Fruit fly (Drosophila melanogaster) whole organism, embryonic: ENCODE results near the gene Hr78.

Experiments used
- Awh ChIP-seq: fragments of 200-800 bp; sonication (Bioruptor generic); IDR thresholded peaks from 2 replicates; pipeline ENCODE4, ENCODE4 v1.3.6; 2022; ENCODE audit warnings: missing biosample characterization, missing genetic modification characterization
- BEAF-32 ChIP-seq: fragments of 200-800 bp; sonication (Bioruptor generic); optimal IDR thresholded peaks from 3 replicates; lab custom pipeline; 2017; ENCODE audit warnings: missing biosample characterization, missing genetic modification characterization, mild to moderate bottlenecking, moderate library complexity, missing genetic modification reagents
- Bgb ChIP-seq: fragments of 200-800 bp; sonication (Bioruptor generic); IDR thresholded peaks from 2 replicates; pipeline ENCODE4 v1.3.6; 2022; ENCODE audit warnings: missing biosample characterization, missing genetic modification characterization; ENCODE audit not compliant: partially characterized antibody
- CG10267 ChIP-seq: fragments of 200-800 bp; sonication (Bioruptor generic); optimal IDR thresholded peaks from 2 replicates; lab custom pipeline; 2018; ENCODE audit warnings: missing biosample characterization, mild to moderate bottlenecking, missing genetic modification characterization, moderate library complexity
- CG10543 ChIP-seq: fragments of 200-800 bp; sonication (Bioruptor generic); optimal IDR thresholded peaks from 3 replicates; lab custom pipeline; 2017; ENCODE audit warnings: missing biosample characterization, mild to moderate bottlenecking, missing genetic modification characterization, moderate library complexity
- CG12236 ChIP-seq: fragments of 200-800 bp; sonication (Bioruptor generic); optimal IDR thresholded peaks from 2 replicates; lab custom pipeline; 2016; ENCODE audit warnings: missing biosample characterization, missing genetic modification characterization
- CG12299 ChIP-seq: fragments of 200-800 bp; sonication (Bioruptor generic); optimal IDR thresholded peaks from 2 replicates; lab custom pipeline; 2018; ENCODE audit warnings: missing biosample characterization, mild to moderate bottlenecking, missing genetic modification characterization
- CG12391 ChIP-seq: fragments of 200-800 bp; sonication (Bioruptor generic); optimal IDR thresholded peaks from 3 replicates; lab custom pipeline; 2018; ENCODE audit warnings: missing biosample characterization, mild to moderate bottlenecking, missing genetic modification characterization, moderate library complexity
- CG13775 ChIP-seq: fragments of 200-800 bp; sonication (Bioruptor generic); optimal IDR thresholded peaks from 3 replicates; lab custom pipeline; 2017; ENCODE audit warnings: missing biosample characterization, mild to moderate bottlenecking, missing genetic modification characterization
- CG17186 ChIP-seq: fragments of 200-800 bp; sonication (Bioruptor generic); optimal IDR thresholded peaks from 3 replicates; lab custom pipeline; 2017; ENCODE audit warnings: missing biosample characterization, missing genetic modification reagents, missing genetic modification characterization
- CG17359 ChIP-seq: fragments of 200-800 bp; sonication (Bioruptor generic); optimal IDR thresholded peaks from 3 replicates; lab custom pipeline; 2018; ENCODE audit warnings: missing biosample characterization, mild to moderate bottlenecking, missing genetic modification characterization, moderate library complexity
- CG18476 ChIP-seq: fragments of 200-800 bp; sonication (Bioruptor generic); optimal IDR thresholded peaks from 2 replicates; lab custom pipeline; 2016; ENCODE audit warnings: missing biosample characterization, mild to moderate bottlenecking, missing genetic modification characterization
- CG2889 ChIP-seq: fragments of 200-800 bp; sonication (Bioruptor generic); IDR thresholded peaks from 3 replicates; pipeline ENCODE4 v1.3.6; 2022; ENCODE audit warnings: missing biosample characterization, missing genetic modification characterization
- CG32532 ChIP-seq: fragments of 200-800 bp; sonication (Bioruptor generic); IDR thresholded peaks from 2 replicates; pipeline ENCODE4 v1.3.6; 2022; ENCODE audit warnings: missing biosample characterization, missing genetic modification characterization
- CG3407 ChIP-seq: fragments of 200-800 bp; sonication (Bioruptor generic); optimal IDR thresholded peaks from 2 replicates; lab custom pipeline; 2018; ENCODE audit warnings: missing biosample characterization, mild to moderate bottlenecking, missing genetic modification characterization
- CG4328 ChIP-seq: fragments of 200-800 bp; sonication (Bioruptor generic); optimal IDR thresholded peaks from 3 replicates; lab custom pipeline; 2017; ENCODE audit warnings: missing biosample characterization, missing genetic modification reagents, missing genetic modification characterization
- CG4424 ChIP-seq: fragments of 200-800 bp; sonication (Bioruptor generic); optimal IDR thresholded peaks from 3 replicates; lab custom pipeline; 2016; ENCODE audit warnings: missing biosample characterization, missing genetic modification characterization
- CG4854 ChIP-seq: fragments of 200-800 bp; sonication (Bioruptor generic); optimal IDR thresholded peaks from 2 replicates; lab custom pipeline; 2016; ENCODE audit warnings: missing biosample characterization, missing genetic modification characterization, inconsistent platforms
- CG6272 ChIP-seq: fragments of 200-800 bp; sonication (Bioruptor generic); IDR thresholded peaks from 2 replicates; pipeline ENCODE4 v1.3.6; 2022; ENCODE audit warnings: missing biosample characterization, missing genetic modification characterization
- CG7745 ChIP-seq: fragments of 200-800 bp; sonication (Bioruptor generic); optimal IDR thresholded peaks from 2 replicates; lab custom pipeline; 2018; ENCODE audit warnings: missing biosample characterization, mild to moderate bottlenecking, missing genetic modification characterization, moderate library complexity
- CG9797 ChIP-seq: fragments of 200-800 bp; sonication (Bioruptor generic); optimal IDR thresholded peaks from 3 replicates; lab custom pipeline; 2018; ENCODE audit warnings: missing biosample characterization, mild to moderate bottlenecking, missing genetic modification characterization
- CG9932 ChIP-seq: fragments of 200-800 bp; sonication (Bioruptor generic); IDR thresholded peaks from 2 replicates; pipeline ENCODE4 v1.3.6; 2022; ENCODE audit warnings: missing biosample characterization, missing genetic modification characterization
- Dbx ChIP-seq: fragments of 200-800 bp; sonication (Bioruptor generic); IDR thresholded peaks from 3 replicates; pipeline ENCODE4 v1.3.6; 2022; ENCODE audit warnings: missing biosample characterization, missing genetic modification characterization
- Deaf1 ChIP-seq: fragments of 200-800 bp; optimal IDR thresholded peaks from 3 replicates; lab custom pipeline; 2019; ENCODE audit warnings: missing biosample characterization, mild to moderate bottlenecking, missing genetic modification characterization, moderate library complexity
- Dll ChIP-seq: fragments of 200-800 bp; sonication (Bioruptor generic); IDR thresholded peaks from 4 replicates; pipeline ENCODE4 v1.3.6; 2022; ENCODE audit warnings: missing biosample characterization, missing genetic modification characterization; ENCODE audit not compliant: partially characterized antibody
- Fer1 ChIP-seq: fragments of 200-800 bp; sonication (Bioruptor generic); optimal IDR thresholded peaks from 2 replicates; lab custom pipeline; 2017; ENCODE audit warnings: missing biosample characterization, mild to moderate bottlenecking, missing genetic modification characterization
- GATAe ChIP-seq: fragments of 200-800 bp; sonication (Bioruptor generic); conservative IDR thresholded peaks from 2 replicates; pipeline ENCODE4 v1.3.6; 2022; ENCODE audit warnings: missing biosample characterization, missing genetic modification characterization
- Gsc ChIP-seq: fragments of 200-800 bp; sonication (Bioruptor generic); IDR thresholded peaks from 2 replicates; pipeline ENCODE4 v1.3.6; 2022; ENCODE audit warnings: missing biosample characterization, missing genetic modification characterization
- HHEX ChIP-seq: fragments of 200-800 bp; sonication (Bioruptor generic); optimal IDR thresholded peaks from 3 replicates; lab custom pipeline; 2017; ENCODE audit warnings: missing biosample characterization, mild to moderate bottlenecking, missing genetic modification characterization, missing genetic modification reagents
- HLHmδ ChIP-seq: fragments of 200-800 bp; sonication (Bioruptor generic); optimal IDR thresholded peaks from 2 replicates; lab custom pipeline; 2018; ENCODE audit warnings: missing biosample characterization, mild to moderate bottlenecking, missing genetic modification characterization, moderate library complexity
- MTF-1 ChIP-seq: fragments of 200-800 bp; sonication (Bioruptor generic); optimal IDR thresholded peaks from 2 replicates; lab custom pipeline; 2018; ENCODE audit warnings: missing biosample characterization, mild to moderate bottlenecking, missing genetic modification characterization, borderline replicate concordance
- NC2β ChIP-seq: fragments of 200-800 bp; sonication (Bioruptor generic); optimal IDR thresholded peaks from 2 replicates; lab custom pipeline; 2016; ENCODE audit warnings: missing biosample characterization, missing genetic modification characterization
- Six4 ChIP-seq: fragments of 200-800 bp; sonication (Bioruptor generic); optimal IDR thresholded peaks from 2 replicates; lab custom pipeline; 2016; ENCODE audit warnings: missing biosample characterization, missing genetic modification characterization
- Sry-β ChIP-seq: fragments of 200-800 bp; sonication (Bioruptor generic); optimal IDR thresholded peaks from 2 replicates; lab custom pipeline; 2018; ENCODE audit warnings: missing biosample characterization, mild to moderate bottlenecking, missing genetic modification characterization, moderate library complexity
- Xbp1 ChIP-seq: fragments of 200-800 bp; sonication (Bioruptor generic); optimal IDR thresholded peaks from 3 replicates; lab custom pipeline; 2016; ENCODE audit warnings: missing biosample characterization, mild to moderate bottlenecking, missing genetic modification characterization
- ap ChIP-seq: fragments of 200-800 bp; sonication (Bioruptor generic); IDR thresholded peaks from 2 replicates; pipeline ENCODE4 v1.3.6; 2022; ENCODE audit warnings: missing biosample characterization, missing genetic modification characterization
- cato ChIP-seq: fragments of 200-800 bp; sonication (Bioruptor generic); optimal IDR thresholded peaks from 2 replicates; lab custom pipeline; 2016; ENCODE audit warnings: missing biosample characterization, missing genetic modification characterization, borderline replicate concordance
- cg ChIP-seq: fragments of 200-800 bp; sonication (Bioruptor generic); optimal IDR thresholded peaks from 3 replicates; lab custom pipeline; 2019; ENCODE audit warnings: missing biosample characterization, mild to moderate bottlenecking, missing genetic modification characterization, moderate library complexity
- dmrt11E ChIP-seq: fragments of 200-800 bp; sonication (Bioruptor generic); optimal IDR thresholded peaks from 3 replicates; lab custom pipeline; 2018; ENCODE audit warnings: missing biosample characterization, mild to moderate bottlenecking, missing genetic modification characterization, moderate library complexity
- fd102C ChIP-seq: fragments of 200-800 bp; sonication (Bioruptor generic); optimal IDR thresholded peaks from 2 replicates; lab custom pipeline; 2018; ENCODE audit warnings: missing biosample characterization, mild to moderate bottlenecking, missing genetic modification characterization, moderate library complexity
- fru ChIP-seq: fragments of >200 bp; optimal IDR thresholded peaks from 2 replicates; lab custom pipeline; 2017
- gfzf ChIP-seq: fragments of 200-800 bp; sonication (Bioruptor generic); optimal IDR thresholded peaks from 2 replicates; lab custom pipeline; 2016; ENCODE audit warnings: missing biosample characterization, mild to moderate bottlenecking, missing genetic modification characterization, moderate library complexity
- mirr ChIP-seq: fragments of 200-800 bp; sonication (Bioruptor generic); optimal IDR thresholded peaks from 3 replicates; lab custom pipeline; 2018; ENCODE audit warnings: missing biosample characterization, mild to moderate bottlenecking, missing genetic modification characterization
- phol ChIP-seq: fragments of 200-800 bp; sonication (Bioruptor generic); optimal IDR thresholded peaks from 3 replicates; lab custom pipeline; 2018; ENCODE audit warnings: missing biosample characterization, mild to moderate bottlenecking, missing genetic modification characterization, moderate library complexity
- pum ChIP-seq: fragments of 200-800 bp; sonication (Bioruptor generic); optimal IDR thresholded peaks from 2 replicates; lab custom pipeline; 2016; ENCODE audit warnings: missing biosample characterization, missing genetic modification characterization
- schlank ChIP-seq: fragments of 200-800 bp; sonication (Bioruptor generic); optimal IDR thresholded peaks from 2 replicates; lab custom pipeline; 2018; ENCODE audit warnings: missing biosample characterization, mild to moderate bottlenecking, missing genetic modification characterization
- toy ChIP-seq: fragments of 200-800 bp; sonication (Bioruptor generic); IDR thresholded peaks from 2 replicates; pipeline ENCODE4 v1.3.6; 2022; ENCODE audit warnings: missing biosample characterization, missing genetic modification characterization
- zfh2 ChIP-seq: fragments of 200-800 bp; sonication (Bioruptor generic); optimal IDR thresholded peaks from 2 replicates; lab custom pipeline; 2016; ENCODE audit warnings: missing biosample characterization, missing genetic modification characterization

Gene Hr78

dm6 chr3L:21496865-21497634 is at the start of gene Hr78:
Gene Hr78 (minus strand): TSS chr3L:21497494.
- TF ChIP-seq CG18476 (GFP tag; lab: Kevin White, UChicago) (peak; percentile 57), toy (GFP tag; lab: Robert Waterston, UW) (0 out of 2 replicates have a peak, but pooled peaks have one; percentile 15), CG10267 (tag; lab: Kevin White, UChicago) (peak; percentile 82), CG4328 (GFP tag; lab: Kevin White, UChicago) (peak; percentile 77), CG6272 (GFP tag; lab: Robert Waterston, UW) (no peak), CG4424 (GFP tag; lab: Kevin White, UChicago) (peak; percentile 75), cato (GFP tag; lab: Kevin White, UChicago) (peak; percentile 17), CG10543 (GFP tag; lab: Kevin White, UChicago) (peak; percentile 72), CG2889 (GFP tag; lab: Robert Waterston, UW) (0 out of 3 replicates have a peak, but pooled peaks have one; percentile 22), MTF-1 (GFP tag; lab: Kevin White, UChicago) (no peak), CG3407 (GFP tag; lab: Kevin White, UChicago) (peak; percentile 54), Bgb (GFP tag; lab: Robert Waterston, UW) (no peak), CG9797 (GFP tag; lab: Kevin White, UChicago) (peak; percentile 88), fru (lab: Kevin White, UChicago) (no peak), Deaf1 (tag; lab: Kevin White, UChicago) (peak; percentile 69), gfzf (GFP tag; lab: Kevin White, UChicago) (peak; percentile 88), Gsc (GFP tag; lab: Robert Waterston, UW) (no peak), schlank (no peak), CG12236 (GFP tag; lab: Kevin White, UChicago) (no peak), Xbp1 (peak; percentile 67), CG17359 (tag; lab: Kevin White, UChicago) (peak; percentile 82), CG12299 (tag; lab: Kevin White, UChicago) (peak; percentile 71), fd102C (GFP tag; lab: Kevin White, UChicago) (no peak), CG12391 (peak; percentile 88), CG9932 (GFP tag; lab: Robert Waterston, UW) (peak; percentile 49), CG13775 (GFP tag; lab: Kevin White, UChicago) (peak; percentile 82), zfh2 (GFP tag; lab: Kevin White, UChicago) (no peak), Dbx (GFP tag; lab: Robert Waterston, UW) (peak; percentile 39; the same call in 1 of the 3 replicates), NC2β (GFP tag; lab: Kevin White, UChicago) (no peak), BEAF-32 (GFP tag; lab: Kevin White, UChicago) (peak; percentile 29), CG17186 (GFP tag; lab: Kevin White, UChicago) (no peak), Six4 (peak; percentile 74), pum (GFP tag; lab: Kevin White, UChicago) (no peak), cg (peak; percentile 86), Sry-β (GFP tag; lab: Kevin White, UChicago) (no peak), GATAe (GFP tag; lab: Robert Waterston, UW) (no peak), ap (GFP tag; lab: Robert Waterston, UW) (peak; percentile 47; the same call in 1 of the 2 replicates), phol (peak; percentile 79), Dll (GFP tag; lab: Robert Waterston, UW) (no peak), Awh (peak; percentile 56; the same call in 1 of the 2 replicates), HHEX (GFP tag; lab: Kevin White, UChicago) (peak; percentile 81), Fer1 (peak; percentile 90), HLHmδ (no peak), dmrt11E (tag; lab: Kevin White, UChicago) (peak; percentile 73), mirr (no peak), CG4854 (GFP tag; lab: Kevin White, UChicago) (no peak), CG7745 (no peak), CG32532 (GFP tag; lab: Robert Waterston, UW) (peak; percentile 77)
